Worm (Caenorhabditis elegans) whole organism, young adult: ENCODE data around the gene mrpl-21.

Source experiments
- B0261.1 ChIP-seq: sonication (generic microtip); optimal IDR thresholded peaks from 2 replicates; lab custom pipeline; 2016; ENCODE audit warnings: mild to moderate bottlenecking, missing genetic modification characterization, moderate library complexity, missing compliant biosample characterization
- D2030.7 ChIP-seq: fragments of 200-800 bp; sonication (Bioruptor generic); IDR thresholded peaks from 2 replicates; pipeline ENCODE4 v1.3.6; 2022; ENCODE audit warnings: missing genetic modification reagents, missing genetic modification characterization, missing compliant biosample characterization
- F10E7.11 ChIP-seq: sonication (generic microtip); optimal IDR thresholded peaks from 2 replicates; lab custom pipeline; 2017; ENCODE audit warnings: mild to moderate bottlenecking, missing genetic modification characterization, moderate library complexity, missing compliant biosample characterization
- F22D6.2 ChIP-seq: sonication (generic microtip); optimal IDR thresholded peaks from 2 replicates; lab custom pipeline; 2016; ENCODE audit warnings: mild to moderate bottlenecking, missing genetic modification characterization, missing compliant biosample characterization
- F49E8.2 ChIP-seq: sonication (generic microtip); optimal IDR thresholded peaks from 3 replicates; lab custom pipeline; 2017; ENCODE audit warnings: missing genetic modification characterization, mild to moderate bottlenecking, missing compliant biosample characterization, antibody characterized with exemption, moderate library complexity; ENCODE audit not compliant: insufficient read depth
- F57C9.4 ChIP-seq: sonication (generic microtip); optimal IDR thresholded peaks from 2 replicates; lab custom pipeline; 2017; ENCODE audit warnings: mild to moderate bottlenecking, missing genetic modification characterization, missing compliant biosample characterization
- Y79H2A.3 ChIP-seq: fragments of 200-800 bp; sonication (Bioruptor generic); conservative IDR thresholded peaks from 2 replicates; pipeline ENCODE4 v1.3.6; 2022; ENCODE audit warnings: missing genetic modification reagents, missing genetic modification characterization, missing compliant biosample characterization
- atf-7 ChIP-seq: sonication (generic microtip); optimal IDR thresholded peaks from 2 replicates; lab custom pipeline; 2017; ENCODE audit warnings: mild to moderate bottlenecking, missing genetic modification characterization, missing compliant biosample characterization
- athp-1 ChIP-seq: sonication (generic microtip); optimal IDR thresholded peaks from 2 replicates; lab custom pipeline; 2017; ENCODE audit warnings: mild to moderate bottlenecking, missing genetic modification characterization, missing compliant biosample characterization
- attf-3 ChIP-seq: fragments of 200-800 bp; sonication (Bioruptor generic); conservative IDR thresholded peaks from 2 replicates; pipeline ENCODE4 v1.3.6; 2022; ENCODE audit warnings: missing genetic modification reagents, missing genetic modification characterization, missing compliant biosample characterization
- ccch-3 ChIP-seq: fragments of 200-800 bp; sonication (Bioruptor generic); optimal IDR thresholded peaks from 2 replicates; lab custom pipeline; 2018; ENCODE audit warnings: mild to moderate bottlenecking, missing genetic modification characterization, missing compliant biosample characterization
- cebp-1 ChIP-seq, 2 experiments: fragments of 200-800 bp in 1 of 2; sonication (Bioruptor generic) in 1 of 2; sonication (generic microtip) in 1 of 2; IDR thresholded peaks in 1 of 2; optimal IDR thresholded peaks in 1 of 2; 2 replicates each; pipeline versions ENCODE4 v1.3.6 to Lab custom; 2017 to 2022; ENCODE audit warnings: missing compliant biosample characterization in 2 of 2, missing genetic modification characterization in 2 of 2, mild to moderate bottlenecking in 1 of 2, missing genetic modification reagents in 1 of 2, moderate library complexity in 1 of 2
- cebp-2 ChIP-seq: fragments of 200-800 bp; sonication (Bioruptor generic); IDR thresholded peaks from 2 replicates; pipeline ENCODE4 v1.3.6; 2022; ENCODE audit warnings: missing genetic modification characterization, missing compliant biosample characterization
- ceh-27 ChIP-seq: fragments of 200-800 bp; sonication (Bioruptor generic); optimal IDR thresholded peaks from 2 replicates; lab custom pipeline; 2018; ENCODE audit warnings: mild to moderate bottlenecking, missing genetic modification characterization, moderate library complexity, missing compliant biosample characterization
- ceh-79 ChIP-seq: sonication (generic microtip); optimal IDR thresholded peaks from 2 replicates; lab custom pipeline; 2017; ENCODE audit warnings: mild to moderate bottlenecking, missing genetic modification characterization, missing compliant biosample characterization
- chd-7 ChIP-seq: sonication (generic microtip); optimal IDR thresholded peaks from 2 replicates; lab custom pipeline; 2016; ENCODE audit warnings: mild to moderate bottlenecking, missing genetic modification characterization, moderate library complexity, missing compliant biosample characterization
- dpl-1 ChIP-seq: fragments of 150-350 bp; optimal IDR thresholded peaks from 2 replicates; lab custom pipeline; 2014; ENCODE audit warnings: missing biosample characterization, missing genetic modification reagents, missing genetic modification characterization
- egl-18 ChIP-seq: fragments of 200-800 bp; sonication (Bioruptor generic); IDR thresholded peaks from 2 replicates; pipeline ENCODE4 v1.3.6; 2022; ENCODE audit warnings: missing genetic modification reagents, missing genetic modification characterization, missing compliant biosample characterization
- egrh-3 ChIP-seq: fragments of 200-800 bp; sonication (Bioruptor generic); IDR thresholded peaks from 2 replicates; pipeline ENCODE4 v1.3.6; 2022; ENCODE audit warnings: missing genetic modification reagents, missing genetic modification characterization, missing compliant biosample characterization
- him-1 ChIP-seq: sonication (generic microtip); optimal IDR thresholded peaks from 2 replicates; lab custom pipeline; 2016; ENCODE audit warnings: missing genotype, missing genetic modification reagents, missing genetic modification characterization, missing compliant biosample characterization
- hmg-1.2 ChIP-seq: fragments of 200-800 bp; sonication (Bioruptor generic); IDR thresholded peaks from 2 replicates; pipeline ENCODE4 v1.3.6; 2022; ENCODE audit warnings: missing genetic modification reagents, missing genetic modification characterization, missing compliant biosample characterization
- hmg-20 ChIP-seq: fragments of 200-800 bp; sonication (Bioruptor generic); IDR thresholded peaks from 2 replicates; pipeline ENCODE4 v1.3.6; 2022; ENCODE audit warnings: missing genetic modification reagents, missing genetic modification characterization, missing compliant biosample characterization
- let-607 ChIP-seq, 2 experiments: fragments of 200-800 bp in 1 of 2; sonication (Bioruptor generic) in 1 of 2; sonication (generic microtip) in 1 of 2; optimal IDR thresholded peaks; 2 replicates each; lab custom pipeline; 2016 to 2018; ENCODE audit warnings: mild to moderate bottlenecking in 2 of 2, missing compliant biosample characterization in 2 of 2, missing genetic modification characterization in 2 of 2, moderate library complexity in 2 of 2, missing genotype in 1 of 2
- lir-1 ChIP-seq: fragments of 200-800 bp; sonication (Bioruptor generic); conservative IDR thresholded peaks from 2 replicates; pipeline ENCODE4 v1.3.6; 2022; ENCODE audit warnings: missing genetic modification reagents, missing genetic modification characterization, missing compliant biosample characterization
- nfyb-1 ChIP-seq: fragments of 200-800 bp; sonication (Bioruptor generic); IDR thresholded peaks from 2 replicates; pipeline ENCODE4 v1.3.6; 2022; ENCODE audit warnings: missing genetic modification reagents, missing genetic modification characterization, missing compliant biosample characterization
- nhr-80 ChIP-seq: sonication (generic microtip); optimal IDR thresholded peaks from 2 replicates; lab custom pipeline; 2016; ENCODE audit warnings: missing genetic modification characterization, missing compliant biosample characterization
- nhr-90 ChIP-seq: sonication (generic microtip); optimal IDR thresholded peaks from 2 replicates; lab custom pipeline; 2016; ENCODE audit warnings: missing genotype, mild to moderate bottlenecking, missing genetic modification characterization, missing compliant biosample characterization
- rec-8 ChIP-seq, 2 experiments: sonication (generic microtip); optimal IDR thresholded peaks; 2 replicates each; lab custom pipeline; 2016; ENCODE audit warnings: mild to moderate bottlenecking in 2 of 2, missing genetic modification characterization in 2 of 2, missing genetic modification reagents in 2 of 2, missing genotype in 2 of 2, missing biosample characterization in 1 of 2, missing compliant biosample characterization in 1 of 2, moderate library complexity in 1 of 2
- snpc-1.3 ChIP-seq: sonication (generic microtip); optimal IDR thresholded peaks from 2 replicates; lab custom pipeline; 2017; ENCODE audit warnings: missing genetic modification characterization, mild to moderate bottlenecking, missing compliant biosample characterization, antibody characterized with exemption, moderate library complexity, missing genotype, missing genetic modification reagents; ENCODE audit not compliant: insufficient read depth
- tbp1 ChIP-seq: fragments of 200-800 bp; sonication (Bioruptor generic); optimal IDR thresholded peaks from 2 replicates; lab custom pipeline; 2018; ENCODE audit warnings: mild to moderate bottlenecking, missing genetic modification characterization, missing compliant biosample characterization
- unc-130 ChIP-seq: sonication (generic microtip); optimal IDR thresholded peaks from 2 replicates; lab custom pipeline; 2016; ENCODE audit warnings: missing genetic modification reagents, missing genetic modification characterization, missing compliant biosample characterization
- unc-62 ChIP-seq: fragments of 150-350 bp; optimal IDR thresholded peaks from 2 replicates; lab custom pipeline; 2014; ENCODE audit warnings: missing biosample characterization, missing genetic modification reagents, missing genetic modification characterization
- xnd-1 ChIP-seq: sonication (generic microtip); optimal IDR thresholded peaks from 2 replicates; lab custom pipeline; 2016; ENCODE audit warnings: missing genotype, missing genetic modification reagents, missing genetic modification characterization, missing compliant biosample characterization
- zfh-2 ChIP-seq: fragments of 200-800 bp; sonication (Bioruptor generic); conservative IDR thresholded peaks from 2 replicates; pipeline ENCODE4 v1.3.6; 2022; ENCODE audit warnings: missing genetic modification reagents, missing genetic modification characterization, missing compliant biosample characterization
- ztf-28 ChIP-seq: fragments of 200-800 bp; sonication (Bioruptor generic); IDR thresholded peaks from 2 replicates; pipeline ENCODE4 v1.3.6; 2022; ENCODE audit warnings: missing genetic modification reagents, missing genetic modification characterization, missing compliant biosample characterization

mrpl-21 gene

DNA sequence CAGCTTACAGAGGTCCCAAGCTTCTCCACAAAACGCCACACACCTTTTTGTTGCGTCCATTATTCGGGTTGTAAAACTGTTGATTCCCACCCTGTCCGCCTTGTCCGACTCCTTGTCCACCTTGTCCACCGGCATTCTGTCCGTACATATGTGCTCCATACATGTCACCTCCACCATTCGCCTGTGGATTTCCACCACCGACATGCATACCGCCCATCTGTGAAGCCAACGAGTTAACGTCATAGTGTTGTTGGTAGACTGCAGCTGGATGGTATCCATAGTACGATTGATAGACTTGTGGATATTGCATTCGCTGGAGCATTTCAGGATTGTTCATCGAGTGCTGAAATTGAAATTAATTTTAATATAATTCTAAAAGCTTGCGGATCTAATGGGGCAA lies 34.4 kb upstream of the mrpl-21 start (continued):
- no peak for TF ChIP-seq rec-8 (tag; optimal IDR thresholded peaks at IDR 0.05; lab: Kevin White, UChicago)
- no peak for TF ChIP-seq unc-130 (GFP tag; lab: Kevin White, UChicago)
- no peak for TF ChIP-seq cebp-1 (GFP tag; IDR thresholded peaks at IDR 0.05; lab: Robert Waterston, UW)
- no peak for TF ChIP-seq cebp-1 (tag; optimal IDR thresholded peaks at IDR 0.05; lab: Kevin White, UChicago)

DNA sequence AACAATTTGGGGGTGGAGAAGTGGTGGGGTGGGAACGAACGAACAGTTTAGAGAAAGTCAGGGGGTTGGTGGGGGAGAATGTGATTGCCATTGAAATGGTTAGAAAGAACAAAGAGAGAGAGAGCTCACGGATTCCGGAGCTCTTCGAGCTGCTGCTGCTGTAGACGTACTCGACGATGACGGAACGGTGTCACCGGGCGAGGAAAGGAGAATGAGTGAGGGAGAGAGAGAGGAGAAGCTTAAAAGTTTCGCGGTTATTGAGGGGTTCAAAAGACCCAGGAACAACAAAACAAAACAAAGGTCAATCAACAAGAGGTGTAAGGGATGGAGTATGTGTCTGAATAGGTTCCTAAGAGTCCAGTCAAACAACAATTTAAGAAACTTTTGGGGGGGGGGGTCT lies 32.9 kb upstream of the mrpl-21 start:
- TF ChIP-seq zfh-2 (0 out of 2 replicates have a peak, but pooled peaks have one; percentile 28), nhr-80 (tag; lab: Kevin White, UChicago) (no peak), egrh-3 (GFP tag; lab: Robert Waterston, UW) (peak; percentile 39; the same call in 1 of the 2 replicates)

DNA sequence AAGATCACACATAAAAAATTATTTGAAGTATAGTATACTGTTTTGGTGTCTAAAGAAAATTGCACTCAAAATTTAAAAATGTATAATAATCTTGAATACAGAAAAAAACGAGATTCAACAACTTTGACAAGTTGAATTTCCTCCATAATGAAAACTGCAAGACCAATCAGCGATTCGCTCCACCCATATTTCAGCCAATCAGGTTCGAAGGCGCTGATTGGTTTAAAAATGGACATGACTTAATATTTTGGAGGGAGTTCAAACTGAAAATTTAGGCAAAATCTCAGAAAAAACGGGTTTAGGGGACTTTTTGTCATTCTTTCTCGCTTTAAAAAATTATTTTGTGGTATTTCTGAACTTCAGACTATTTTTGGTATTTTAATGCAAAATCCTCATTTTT lies 32.3 kb upstream of the mrpl-21 start:
- TF ChIP-seq B0261.1 (tag; lab: Kevin White, UChicago): no peak
- no peak for TF ChIP-seq dpl-1 (GFP tag; lab: Kevin White, UChicago)
- TF ChIP-seq nfyb-1 (GFP tag; lab: Robert Waterston, UW): peak; percentile 67
- TF ChIP-seq ceh-27 (GFP tag; lab: Kevin White, UChicago): no peak

DNA sequence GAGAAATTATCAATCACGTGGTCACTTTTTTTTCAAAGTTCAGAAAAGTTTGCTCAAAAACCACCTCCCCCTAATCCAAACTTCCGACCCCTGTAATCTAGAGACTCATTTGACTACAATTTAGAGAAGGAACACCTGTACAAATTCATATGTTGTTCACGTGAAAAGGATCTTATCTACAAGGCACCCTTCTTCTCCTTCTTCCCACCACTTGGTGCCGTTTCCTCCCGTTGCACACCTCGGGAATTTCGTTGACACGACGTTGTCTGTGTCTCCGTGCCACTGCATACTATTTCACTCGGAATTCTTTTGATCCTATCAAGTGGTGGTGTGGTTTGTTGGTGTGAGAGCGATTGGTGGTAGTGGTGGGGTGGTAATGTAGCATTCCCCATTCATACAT lies 31.2 kb upstream of the mrpl-21 start:
- TF ChIP-seq hmg-1.2 (GFP tag; lab: Robert Waterston, UW): peak; percentile 18; the same call in 1 of the 2 replicates
- 0 out of 2 replicates have a peak, but pooled peaks have one; percentile 9 for TF ChIP-seq D2030.7
- TF ChIP-seq Y79H2A.3 (GFP tag; lab: Robert Waterston, UW): no peak

DNA sequence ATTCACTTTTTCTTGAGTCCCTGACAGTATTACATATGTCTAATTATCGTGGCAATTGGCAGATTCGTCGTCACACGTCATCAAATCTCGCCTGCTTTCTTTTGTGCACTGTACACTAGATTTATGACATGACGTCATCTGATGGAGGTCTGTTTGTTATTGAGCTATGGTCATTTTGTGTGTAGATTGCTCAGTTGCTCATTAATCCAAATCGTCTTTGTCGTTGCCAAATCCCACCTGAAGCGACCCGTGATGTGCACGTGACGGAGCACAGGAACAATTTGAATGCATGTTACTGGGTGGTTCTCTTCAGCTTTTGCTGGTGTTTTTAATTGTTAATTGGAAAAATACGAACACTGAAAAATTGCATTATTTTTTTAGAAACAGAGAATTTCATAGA lies 29.5 kb upstream of the mrpl-21 start:
- TF ChIP-seq F57C9.4 (tag; lab: Kevin White, UChicago) (no peak), cebp-2 (GFP tag; lab: Robert Waterston, UW) (no peak), tbp1 (GFP tag; lab: Kevin White, UChicago) (no peak), chd-7 (tag; lab: Kevin White, UChicago) (no peak), unc-62 (GFP tag; lab: Kevin White, UChicago) (peak; percentile 13), F10E7.11 (no peak)

DNA sequence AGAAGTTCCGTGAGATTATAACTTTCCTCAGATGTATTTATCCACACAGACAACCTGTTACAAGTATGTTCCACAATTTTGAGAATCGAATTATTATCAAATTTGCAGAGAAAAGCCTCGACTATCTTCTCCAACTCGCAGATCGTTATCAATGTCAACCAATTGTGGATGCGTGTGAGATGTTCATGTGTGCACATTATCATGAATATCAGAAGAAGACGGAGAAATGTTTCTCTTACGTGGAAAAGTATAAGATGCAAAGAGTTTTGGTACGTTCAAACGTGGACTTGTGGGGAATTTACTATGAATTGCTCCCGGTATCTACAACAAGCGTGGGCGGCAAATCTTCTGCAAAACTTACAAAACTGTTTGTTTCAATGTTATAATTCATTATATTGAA lies 27.7 kb upstream of the mrpl-21 start:
- no peak for TF ChIP-seq nhr-90 (tag; lab: Kevin White, UChicago)
- TF ChIP-seq F49E8.2 (tag; lab: Kevin White, UChicago): no peak
- TF ChIP-seq athp-1 (tag; lab: Kevin White, UChicago): no peak
- TF ChIP-seq let-607 (tag; optimal IDR thresholded peaks at IDR 0.05; lab: Kevin White, UChicago): no peak
- no peak for TF ChIP-seq egl-18 (GFP tag; lab: Robert Waterston, UW)
- no peak for TF ChIP-seq ccch-3
- TF ChIP-seq D2030.7: no peak
- no peak for TF ChIP-seq snpc-1.3 (tag; lab: Kevin White, UChicago)
- TF ChIP-seq ceh-27 (GFP tag; lab: Kevin White, UChicago): no peak
- TF ChIP-seq ztf-28: no peak
- no peak for TF ChIP-seq atf-7
- no peak for TF ChIP-seq ceh-79
- TF ChIP-seq xnd-1 (tag; lab: Kevin White, UChicago): no peak
- no peak for TF ChIP-seq attf-3
- no peak for TF ChIP-seq F22D6.2 (tag; lab: Kevin White, UChicago)
- TF ChIP-seq hmg-20: no peak
- no peak for TF ChIP-seq him-1 (tag; lab: Kevin White, UChicago)
- TF ChIP-seq lir-1: no peak
